Fruit fly (Drosophila melanogaster): ENCODE data around the gene GXIVsPLA2.

Gene GXIVsPLA2

DNA sequence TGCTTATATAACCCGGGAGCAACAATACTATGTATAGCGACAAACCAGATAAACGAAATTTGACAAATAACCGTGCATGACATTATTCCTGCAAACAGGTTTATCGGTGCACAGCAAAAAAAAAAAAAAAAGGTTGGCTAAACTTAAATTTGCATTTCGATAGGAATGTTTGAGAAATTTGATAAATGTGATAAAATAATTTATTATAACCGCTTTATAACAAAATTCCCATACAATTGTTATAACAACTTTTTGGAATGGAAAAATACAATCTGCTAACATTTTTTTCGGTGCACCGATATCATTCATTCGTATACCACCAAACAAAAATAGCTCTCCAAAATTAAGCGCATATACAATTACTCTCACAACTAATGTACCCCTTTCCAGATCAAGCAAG is 22.7 kb downstream of the GXIVsPLA2 start (continued):
- TF ChIP-seq salr (GFP tag; optimal IDR thresholded peaks at IDR 0.05) (no peak), lz (GFP tag; optimal IDR thresholded peaks at IDR 0.05) (peak; percentile 41), Smox (GFP tag; optimal IDR thresholded peaks at IDR 0.05) (peak; percentile 70), Sox14 (GFP tag; optimal IDR thresholded peaks at IDR 0.05) (peak; percentile 43), CG6276 (GFP tag; optimal IDR thresholded peaks at IDR 0.05) (peak; percentile 46), OdsH (GFP tag; optimal IDR thresholded peaks at IDR 0.05) (no peak), svp (GFP tag) (peak; percentile 81), CG4318 (GFP tag; optimal IDR thresholded peaks at IDR 0.05) (no peak), ss (GFP tag; optimal IDR thresholded peaks at IDR 0.05) (no peak), Eip93F (GFP tag; optimal IDR thresholded peaks at IDR 0.05) (no peak), CG11902 (GFP tag; optimal IDR thresholded peaks at IDR 0.05) (peak; percentile 18), Hr38 (GFP tag; optimal IDR thresholded peaks at IDR 0.05) (no peak), CG9139 (GFP tag; optimal IDR thresholded peaks at IDR 0.05) (no peak), CG11294 (GFP tag; IDR thresholded peaks at IDR 0.05) (peak; percentile 32; the same call in 1 of the 2 replicates), CG8632 (GFP tag; optimal IDR thresholded peaks at IDR 0.05) (peak; percentile 40), CG32006 (GFP tag; optimal IDR thresholded peaks at IDR 0.05) (no peak), CG7368 (GFP tag; optimal IDR thresholded peaks at IDR 0.05) (no peak), acj6 (GFP tag; optimal IDR thresholded peaks at IDR 0.05) (peak; percentile 50), CG3032 (tag; optimal IDR thresholded peaks at IDR 0.05) (no peak), cyc (GFP tag; optimal IDR thresholded peaks at IDR 0.05) (peak; percentile 66), fkh (GFP tag; optimal IDR thresholded peaks at IDR 0.05) (no peak), Ets96B (tag; optimal IDR thresholded peaks at IDR 0.05) (no peak), esn (GFP tag; optimal IDR thresholded peaks at IDR 0.05) (peak; percentile 74), Eip78C (GFP tag) (peak; percentile 85), CG11762 (GFP tag; optimal IDR thresholded peaks at IDR 0.05; ENCODE audit: insufficient read depth) (peak; percentile 25), CG31627 (GFP tag; optimal IDR thresholded peaks at IDR 0.05) (peak; percentile 66), Sox15 (GFP tag; optimal IDR thresholded peaks at IDR 0.05) (no peak)

DNA sequence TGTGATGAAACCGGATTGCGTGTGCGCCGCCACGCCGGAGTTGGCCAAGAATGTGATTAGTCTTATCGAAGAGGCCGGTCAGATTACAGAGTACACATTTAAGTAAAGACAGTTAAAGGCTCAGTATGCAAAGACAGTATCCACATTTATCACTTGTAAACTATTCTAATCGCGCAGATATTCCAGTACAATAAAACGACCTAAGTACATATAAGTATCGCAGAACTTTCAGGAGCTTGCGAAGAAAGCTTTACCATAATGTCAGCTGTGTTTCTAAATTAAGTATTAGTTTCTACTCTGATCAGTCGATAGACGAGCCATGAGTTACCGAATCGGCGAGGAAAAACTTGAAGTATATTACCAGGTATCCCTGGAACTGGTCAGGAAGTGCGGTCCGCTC is 23.3 kb downstream of the GXIVsPLA2 start, which contains the start of gene CG17028:
CG17028 (plus strand) TSS at position 301 of the 400 bp plus-strand sequence.
- TF ChIP-seq salr (GFP tag; optimal IDR thresholded peaks at IDR 0.05) (no peak), Eip78C (GFP tag) (no peak), CG6163 (GFP tag; IDR thresholded peaks at IDR 0.05) (no peak), OdsH (GFP tag; optimal IDR thresholded peaks at IDR 0.05) (no peak), cyc (GFP tag; optimal IDR thresholded peaks at IDR 0.05) (no peak), CG8119 (GFP tag; IDR thresholded peaks at IDR 0.05) (no peak), CG10631 (GFP tag; optimal IDR thresholded peaks at IDR 0.05) (no peak), CG16779 (tag; optimal IDR thresholded peaks at IDR 0.05) (no peak), acj6 (GFP tag; optimal IDR thresholded peaks at IDR 0.05) (no peak), CG7368 (GFP tag; optimal IDR thresholded peaks at IDR 0.05) (no peak), CG31627 (GFP tag; optimal IDR thresholded peaks at IDR 0.05) (no peak), CG34406 (GFP tag; optimal IDR thresholded peaks at IDR 0.05) (no peak), Eip75B (GFP tag; optimal IDR thresholded peaks at IDR 0.05) (no peak), net (GFP tag; optimal IDR thresholded peaks at IDR 0.05) (no peak), Smox (GFP tag; optimal IDR thresholded peaks at IDR 0.05) (no peak), CG6854 (GFP tag; optimal IDR thresholded peaks at IDR 0.05) (no peak), fkh (GFP tag; optimal IDR thresholded peaks at IDR 0.05) (no peak), Ets21C (GFP tag; optimal IDR thresholded peaks at IDR 0.05) (no peak), CG3919 (GFP tag; optimal IDR thresholded peaks at IDR 0.05) (no peak), topi (GFP tag; optimal IDR thresholded peaks at IDR 0.05) (no peak)

dm6 chr3L:15979240-15979639 is 24.3 kb downstream of the GXIVsPLA2 start:
- no peak for TF ChIP-seq pdm3 (GFP tag; optimal IDR thresholded peaks at IDR 0.05)
- no peak for TF ChIP-seq Hr39 (GFP tag; optimal IDR thresholded peaks at IDR 0.05)
- no peak for TF ChIP-seq Sox15 (GFP tag; optimal IDR thresholded peaks at IDR 0.05)
- TF ChIP-seq CG11762 (GFP tag; optimal IDR thresholded peaks at IDR 0.05; ENCODE audit: insufficient read depth), result no peak
- no peak for TF ChIP-seq cyc (GFP tag; optimal IDR thresholded peaks at IDR 0.05)
- TF ChIP-seq net (GFP tag; optimal IDR thresholded peaks at IDR 0.05), result no peak
- TF ChIP-seq eg (GFP tag; IDR thresholded peaks at IDR 0.05), result no peak
- no peak for TF ChIP-seq CG6808 (GFP tag; optimal IDR thresholded peaks at IDR 0.05)
- peak; percentile 21 for TF ChIP-seq vri (GFP tag; optimal IDR thresholded peaks at IDR 0.05)
- TF ChIP-seq CG31627 (GFP tag; optimal IDR thresholded peaks at IDR 0.05), result no peak
- TF ChIP-seq Hr4 (GFP tag; optimal IDR thresholded peaks at IDR 0.05), result no peak
- TF ChIP-seq svp (GFP tag), result peak; percentile 99
- no peak for TF ChIP-seq CG15336 (GFP tag; IDR thresholded peaks at IDR 0.05)
- TF ChIP-seq CG10669 (GFP tag; optimal IDR thresholded peaks at IDR 0.05), result no peak

Measured in whole organism, prepupa.